Worm (Caenorhabditis elegans): ENCODE data around the gene try-12.

try-12 gene

ce11 chrV:7432441-7433146, 16.6 kb upstream of the try-12 start (continued):
- TF ChIP-seq F52B5.7 (tag; optimal IDR thresholded peaks at IDR 0.05) (peak; percentile 96), hsf-1 (GFP tag; IDR thresholded peaks at IDR 0.05) (no peak), atf-7 (tag; optimal IDR thresholded peaks at IDR 0.05) (peak; percentile 39), sptf-2 (GFP tag; optimal IDR thresholded peaks at IDR 0.05) (no peak), cebp-1 (GFP tag; IDR thresholded peaks at IDR 0.05) (no peak; the same call in 1 of the 2 replicates), cebp-1 (tag; optimal IDR thresholded peaks at IDR 0.05) (peak; percentile 70), nfyb-1 (GFP tag; IDR thresholded peaks at IDR 0.05) (peak; percentile 79), ceh-91 (GFP tag; IDR thresholded peaks at IDR 0.05) (no peak), hmg-1.2 (GFP tag; IDR thresholded peaks at IDR 0.05) (peak; percentile 18; the same call in 1 of the 2 replicates), madf-3 (GFP tag; IDR thresholded peaks at IDR 0.05) (0 out of 2 replicates have a peak, but pooled peaks have one; percentile 2), ama-1 (optimal IDR thresholded peaks at IDR 0.05) (peak; percentile 88), ama-1 (GFP tag; optimal IDR thresholded peaks at IDR 0.05) (no peak), ets-4 (GFP tag; optimal IDR thresholded peaks at IDR 0.05) (peak; percentile 63), ztf-28 (GFP tag; IDR thresholded peaks at IDR 0.05) (no peak), ceh-40 (GFP tag; IDR thresholded peaks at IDR 0.05) (0 out of 2 replicates have a peak, but pooled peaks have one; percentile 6), rec-8 (tag; optimal IDR thresholded peaks at IDR 0.05) (no peak), snpc-1.3 (tag; optimal IDR thresholded peaks at IDR 0.05; ENCODE audit: insufficient read depth) (no peak), akir-1 (GFP tag; optimal IDR thresholded peaks at IDR 0.05) (no peak)

- TF ChIP-seq C06A6.2 (GFP tag; conservative IDR thresholded peaks at IDR 0.05) (no peak), ceh-27 (GFP tag; optimal IDR thresholded peaks at IDR 0.05) (peak; percentile 52), pha-4 (tag; optimal IDR thresholded peaks at IDR 0.05) (peak; percentile 76), Y53G8AR.9 (GFP tag; conservative IDR thresholded peaks at IDR 0.05) (peak; percentile 36; the same call in 1 of the 2 replicates), akir-1 (GFP tag; optimal IDR thresholded peaks at IDR 0.05) (no peak), madf-10 (tag; optimal IDR thresholded peaks at IDR 0.05) (peak; percentile 24), T26A5.8 (tag; optimal IDR thresholded peaks at IDR 0.05) (no peak), chd-7 (tag; optimal IDR thresholded peaks at IDR 0.05) (peak; percentile 25), lin-40 (tag; optimal IDR thresholded peaks at IDR 0.05) (peak; percentile 26), snpc-3.4 (tag; optimal IDR thresholded peaks at IDR 0.05) (no peak), ztf-6 (GFP tag; IDR thresholded peaks at IDR 0.05) (no peak), nhr-179 (tag; optimal IDR thresholded peaks at IDR 0.05) (no peak), xnd-1 (tag; optimal IDR thresholded peaks at IDR 0.05) (no peak), ceh-100 (GFP tag; IDR thresholded peaks at IDR 0.05) (no peak), ceh-40 (GFP tag; IDR thresholded peaks at IDR 0.05) (no peak), hlh-26 (GFP tag; conservative IDR thresholded peaks at IDR 0.05) (no peak), mel-28 (tag; optimal IDR thresholded peaks at IDR 0.05; ENCODE audit: borderline replicate concordance) (no peak), nfyb-1 (GFP tag; IDR thresholded peaks at IDR 0.05) (peak; percentile 55), K12H6.12 (tag; optimal IDR thresholded peaks at IDR 0.05) (peak; percentile 50), cebp-1 (GFP tag; IDR thresholded peaks at IDR 0.05) (no peak), cebp-1 (tag; optimal IDR thresholded peaks at IDR 0.05) (peak; percentile 52), somi-1 (GFP tag; optimal IDR thresholded peaks at IDR 0.05) (peak; percentile 50), nfya-1 (tag; optimal IDR thresholded peaks at IDR 0.05; ENCODE audit: borderline replicate concordance, insufficient read depth) (no peak), mes-4 (tag; optimal IDR thresholded peaks at IDR 0.05) (no peak), egrh-3 (GFP tag; IDR thresholded peaks at IDR 0.05) (no peak), attf-5 (GFP tag; optimal IDR thresholded peaks at IDR 0.05) (peak; percentile 32), hmg-1.2 (GFP tag; IDR thresholded peaks at IDR 0.05) (peak; percentile 32; the same call in 1 of the 2 replicates), ama-1 (optimal IDR thresholded peaks at IDR 0.05) (peak; percentile 67), ama-1 (GFP tag; optimal IDR thresholded peaks at IDR 0.05) (no peak), tbp1 (GFP tag; optimal IDR thresholded peaks at IDR 0.05) (peak; percentile 46), unc-62 (GFP tag; optimal IDR thresholded peaks at IDR 0.05) (no peak), Y56A3A.18 (GFP tag; IDR thresholded peaks at IDR 0.05) (0 out of 2 replicates have a peak, but pooled peaks have one; percentile 29), ztf-3 (GFP tag; optimal IDR thresholded peaks at IDR 0.05) (no peak), mcd-1 (GFP tag; IDR thresholded peaks at IDR 0.05) (0 out of 2 replicates have a peak, but pooled peaks have one; percentile 6)
Measured at ce11 chrV:7434805-7435363, 14.3 kb upstream of the try-12 start.
